Fruit fly (Drosophila melanogaster) whole organism, embryonic: ENCODE results near the gene CAHbeta.
A peak's percentile ranks its signal among the peaks of the same experiment; 100 is the strongest.

Experiments
- CG11247 ChIP-seq: fragments of 200-800 bp; sonication (Bioruptor generic); IDR thresholded peaks from 2 replicates; pipeline ENCODE4 v1.3.6; 2022; ENCODE audit warnings: missing biosample characterization, missing genetic modification characterization
- CG12299 ChIP-seq: fragments of 200-800 bp; sonication (Bioruptor generic); optimal IDR thresholded peaks from 2 replicates; lab custom pipeline; 2018; ENCODE audit warnings: missing biosample characterization, mild to moderate bottlenecking, missing genetic modification characterization
- CG13624 ChIP-seq: fragments of 200-800 bp; sonication (Bioruptor generic); optimal IDR thresholded peaks from 2 replicates; lab custom pipeline; 2016; ENCODE audit warnings: missing biosample characterization, missing genetic modification characterization
- CG14441 ChIP-seq: fragments of 200-800 bp; sonication (Bioruptor generic); IDR thresholded peaks from 2 replicates; pipeline ENCODE4 v1.3.6; 2022; ENCODE audit warnings: missing biosample characterization, missing genetic modification characterization
- CG15479 ChIP-seq: fragments of 200-800 bp; sonication (Bioruptor generic); optimal IDR thresholded peaks from 3 replicates; lab custom pipeline; 2019; ENCODE audit warnings: missing biosample characterization, mild to moderate bottlenecking, missing genetic modification characterization, moderate library complexity
- CG15514 ChIP-seq: fragments of 200-800 bp; sonication (Bioruptor generic); optimal IDR thresholded peaks from 3 replicates; lab custom pipeline; 2017; ENCODE audit warnings: missing biosample characterization, missing genetic modification characterization, mild to moderate bottlenecking, moderate library complexity, missing genetic modification reagents
- CG18262 ChIP-seq: fragments of 200-800 bp; optimal IDR thresholded peaks from 3 replicates; lab custom pipeline; 2019; ENCODE audit warnings: missing biosample characterization, mild to moderate bottlenecking, missing genetic modification characterization, moderate library complexity
- CG1832 ChIP-seq: fragments of 200-800 bp; sonication (Bioruptor generic); optimal IDR thresholded peaks from 2 replicates; lab custom pipeline; 2017; ENCODE audit warnings: missing biosample characterization, mild to moderate bottlenecking, missing genetic modification characterization, inconsistent platforms
- CG2678 ChIP-seq: fragments of 200-800 bp; sonication (Bioruptor generic); optimal IDR thresholded peaks from 3 replicates; lab custom pipeline; 2019; ENCODE audit warnings: missing biosample characterization, mild to moderate bottlenecking, missing genetic modification characterization, moderate library complexity
- CG31224 ChIP-seq: fragments of 200-800 bp; sonication (Bioruptor generic); IDR thresholded peaks from 2 replicates; pipeline ENCODE4 v1.3.6; 2022; ENCODE audit warnings: missing biosample characterization, missing genetic modification characterization
- CG3838 ChIP-seq: fragments of 200-800 bp; sonication (Bioruptor generic); optimal IDR thresholded peaks from 3 replicates; lab custom pipeline; 2016; ENCODE audit warnings: missing biosample characterization, missing genetic modification characterization
- CG3847 ChIP-seq: fragments of 200-800 bp; sonication (Bioruptor generic); IDR thresholded peaks from 2 replicates; pipeline ENCODE4 v1.3.6; 2022; ENCODE audit warnings: missing biosample characterization, missing genetic modification characterization
- CG4854 ChIP-seq: fragments of 200-800 bp; sonication (Bioruptor generic); optimal IDR thresholded peaks from 2 replicates; lab custom pipeline; 2016; ENCODE audit warnings: missing biosample characterization, missing genetic modification characterization, inconsistent platforms
- CG6689 ChIP-seq: fragments of 200-800 bp; sonication (Bioruptor generic); IDR thresholded peaks from 2 replicates; pipeline ENCODE4 v1.3.6; 2022; ENCODE audit warnings: missing biosample characterization, missing genetic modification characterization
- CG7987 ChIP-seq: fragments of 200-800 bp; sonication (Bioruptor generic); optimal IDR thresholded peaks from 2 replicates; lab custom pipeline; 2018; ENCODE audit warnings: missing biosample characterization, mild to moderate bottlenecking, missing genetic modification characterization, moderate library complexity
- Chrac-16 ChIP-seq: fragments of 200-800 bp; sonication (Bioruptor generic); optimal IDR thresholded peaks from 3 replicates; lab custom pipeline; 2016; ENCODE audit warnings: missing biosample characterization, missing genetic modification characterization
- Dp ChIP-seq: fragments of 200-800 bp; sonication (Bioruptor generic); optimal IDR thresholded peaks from 2 replicates; lab custom pipeline; 2018; ENCODE audit warnings: missing biosample characterization, mild to moderate bottlenecking, missing genetic modification characterization, moderate library complexity
- Drgx ChIP-seq: fragments of 200-800 bp; sonication (Bioruptor generic); IDR thresholded peaks from 2 replicates; pipeline ENCODE4 v1.3.6; 2022; ENCODE audit warnings: missing biosample characterization, missing genetic modification characterization
- ERR ChIP-seq: fragments of 200-800 bp; sonication (Bioruptor generic); optimal IDR thresholded peaks from 2 replicates; lab custom pipeline; 2016; ENCODE audit warnings: missing biosample characterization, missing genetic modification characterization
- H15 ChIP-seq: fragments of 200-800 bp; sonication (Bioruptor generic); IDR thresholded peaks from 3 replicates; pipeline ENCODE4 v1.3.6; 2022; ENCODE audit warnings: missing biosample characterization, missing genetic modification characterization
- Hand ChIP-seq: fragments of 200-800 bp; sonication (Bioruptor generic); optimal IDR thresholded peaks from 2 replicates; lab custom pipeline; 2017; ENCODE audit warnings: mild to moderate bottlenecking, missing biosample characterization, missing genetic modification reagents, missing genetic modification characterization
- Hey ChIP-seq: fragments of 200-800 bp; sonication (Bioruptor generic); optimal IDR thresholded peaks from 3 replicates; lab custom pipeline; 2018; ENCODE audit warnings: missing biosample characterization, mild to moderate bottlenecking, missing genetic modification characterization
- Hr39 ChIP-seq: fragments of >200 bp; optimal IDR thresholded peaks from 2 replicates; lab custom pipeline; 2017
- Kr ChIP-seq: fragments of 200-800 bp; sonication (Bioruptor generic); optimal IDR thresholded peaks from 2 replicates; lab custom pipeline; 2017; ENCODE audit warnings: missing biosample characterization, mild to moderate bottlenecking, missing genetic modification characterization
- Mad ChIP-seq: fragments of 200-800 bp; sonication (Bioruptor generic); optimal IDR thresholded peaks from 2 replicates; lab custom pipeline; 2016; ENCODE audit warnings: missing biosample characterization, missing genetic modification characterization
- Opbp ChIP-seq: fragments of 200-800 bp; sonication (Bioruptor generic); IDR thresholded peaks from 3 replicates; pipeline ENCODE4 v1.3.6; 2022; ENCODE audit warnings: missing biosample characterization, missing genetic modification characterization; ENCODE audit not compliant: partially characterized antibody
- amos ChIP-seq: fragments of 200-800 bp; sonication (Bioruptor generic); IDR thresholded peaks from 2 replicates; pipeline ENCODE4 v1.3.6; 2022; ENCODE audit warnings: missing biosample characterization, missing genetic modification characterization; ENCODE audit not compliant: partially characterized antibody
- bab2 ChIP-seq: fragments of 200-800 bp; sonication (Bioruptor generic); optimal IDR thresholded peaks from 2 replicates; lab custom pipeline; 2016; ENCODE audit warnings: missing biosample characterization, missing genetic modification characterization
- br ChIP-seq: fragments of >200 bp; optimal IDR thresholded peaks from 2 replicates; lab custom pipeline; 2017
- cad ChIP-seq: fragments of >200 bp; optimal IDR thresholded peaks from 2 replicates; lab custom pipeline; 2017; ENCODE audit warnings: missing biosample characterization, missing genetic modification characterization
- croc ChIP-seq: fragments of 200-800 bp; sonication (Bioruptor generic); conservative IDR thresholded peaks from 3 replicates; pipeline ENCODE4 v1.3.6; 2022; ENCODE audit warnings: missing biosample characterization, missing genetic modification characterization
- crol ChIP-seq: fragments of 200-800 bp; sonication (Bioruptor generic); IDR thresholded peaks from 2 replicates; pipeline ENCODE4 v1.3.6; 2022; ENCODE audit warnings: missing biosample characterization, missing genetic modification characterization
- gsb-n ChIP-seq: fragments of 200-800 bp; sonication (Bioruptor generic); optimal IDR thresholded peaks from 3 replicates; lab custom pipeline; 2018; ENCODE audit warnings: missing biosample characterization, mild to moderate bottlenecking, missing genetic modification characterization
- gt ChIP-seq: fragments of 200-800 bp; sonication (Bioruptor generic); IDR thresholded peaks from 2 replicates; pipeline ENCODE4 v1.3.6; 2022; ENCODE audit warnings: missing biosample characterization, missing genetic modification characterization
- ham ChIP-seq: fragments of 200-800 bp; sonication (Bioruptor generic); IDR thresholded peaks from 2 replicates; pipeline ENCODE4 v1.3.6; 2022; ENCODE audit warnings: missing biosample characterization, missing genetic modification characterization
- lola ChIP-seq, 3 experiments: fragments of >200 bp in 2 of 3; fragments of 200-800 bp in 1 of 3; sonication (Bioruptor generic) in 1 of 3; optimal IDR thresholded peaks; 2 replicates each; lab custom pipeline; 2017 to 2019; ENCODE audit warnings: missing biosample characterization in 3 of 3, missing genetic modification characterization in 3 of 3, mild to moderate bottlenecking in 1 of 3, moderate library complexity in 1 of 3
- mld ChIP-seq: fragments of 200-800 bp; sonication (Bioruptor generic); IDR thresholded peaks from 3 replicates; pipeline ENCODE4 v1.3.6; 2022; ENCODE audit warnings: missing biosample characterization, missing genetic modification characterization; ENCODE audit not compliant: partially characterized antibody
- nmo ChIP-seq: fragments of 200-800 bp; sonication (Bioruptor generic); optimal IDR thresholded peaks from 2 replicates; lab custom pipeline; 2018; ENCODE audit warnings: missing biosample characterization, mild to moderate bottlenecking, missing genetic modification characterization, moderate library complexity
- nom ChIP-seq: fragments of 200-800 bp; sonication (Bioruptor generic); optimal IDR thresholded peaks from 2 replicates; lab custom pipeline; 2017; ENCODE audit warnings: missing biosample characterization, missing genetic modification characterization, mild to moderate bottlenecking, moderate library complexity, missing genetic modification reagents
- p53 ChIP-seq: fragments of 200-800 bp; sonication (Bioruptor generic); optimal IDR thresholded peaks from 2 replicates; lab custom pipeline; 2016; ENCODE audit warnings: missing biosample characterization, missing genetic modification characterization
- phol ChIP-seq: fragments of 200-800 bp; sonication (Bioruptor generic); optimal IDR thresholded peaks from 3 replicates; lab custom pipeline; 2018; ENCODE audit warnings: missing biosample characterization, mild to moderate bottlenecking, missing genetic modification characterization, moderate library complexity
- pum ChIP-seq: fragments of 200-800 bp; sonication (Bioruptor generic); optimal IDR thresholded peaks from 2 replicates; lab custom pipeline; 2016; ENCODE audit warnings: missing biosample characterization, missing genetic modification characterization
- schlank ChIP-seq: fragments of 200-800 bp; sonication (Bioruptor generic); optimal IDR thresholded peaks from 2 replicates; lab custom pipeline; 2018; ENCODE audit warnings: missing biosample characterization, mild to moderate bottlenecking, missing genetic modification characterization
- sqz ChIP-seq: fragments of 200-800 bp; sonication (Bioruptor generic); optimal IDR thresholded peaks from 3 replicates; lab custom pipeline; 2018; ENCODE audit warnings: missing biosample characterization, mild to moderate bottlenecking, missing genetic modification characterization
- tll ChIP-seq, 2 experiments: fragments of 200-800 bp in 1 of 2; fragments of >200 bp in 1 of 2; sonication (Bioruptor generic) in 1 of 2; optimal IDR thresholded peaks; 2 replicates each; lab custom pipeline; 2017 to 2019; ENCODE audit warnings: missing biosample characterization in 2 of 2, missing genetic modification characterization in 2 of 2, mild to moderate bottlenecking in 1 of 2, moderate library complexity in 1 of 2
- ttk ChIP-seq: fragments of 200-800 bp; sonication (Bioruptor generic); IDR thresholded peaks from 2 replicates; pipeline ENCODE4 v2.1.2; 2022; ENCODE audit warnings: missing biosample characterization, missing genetic modification characterization
- vvl ChIP-seq: fragments of 200-800 bp; sonication (Bioruptor generic); IDR thresholded peaks from 2 replicates; pipeline ENCODE4 v1.3.6; 2022; ENCODE audit warnings: missing biosample characterization, missing genetic modification characterization
- zen ChIP-seq: fragments of 200-800 bp; sonication (Bioruptor generic); optimal IDR thresholded peaks from 3 replicates; lab custom pipeline; 2018; ENCODE audit warnings: missing biosample characterization, mild to moderate bottlenecking, missing genetic modification characterization, moderate library complexity

Gene CAHbeta

DNA sequence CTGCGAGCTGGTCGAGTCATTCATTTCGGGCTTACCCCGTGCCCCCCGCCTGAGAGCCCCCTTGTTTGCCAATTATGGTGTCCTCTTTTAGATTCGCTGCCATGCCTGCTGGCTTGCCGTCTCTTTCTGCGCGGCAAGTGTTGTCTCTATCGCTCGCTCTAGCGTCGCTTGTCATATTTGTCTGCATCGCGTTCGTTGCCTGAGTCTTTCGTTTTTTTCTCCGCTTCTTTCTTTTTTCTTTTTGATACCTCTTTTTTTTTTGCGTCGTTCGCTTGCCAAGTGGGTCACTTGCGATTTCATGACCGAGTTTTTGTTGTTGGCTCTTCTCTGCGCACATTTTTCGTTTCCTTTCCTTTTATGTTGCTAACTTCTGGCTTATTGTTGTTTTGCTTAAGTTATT lies 8.9 kb upstream of the CAHbeta start:
- peak; percentile 24 for TF ChIP-seq CG1832 (GFP tag; lab: Kevin White, UChicago)
- TF ChIP-seq CG11247 (GFP tag; lab: Robert Waterston, UW), result 0 out of 2 replicates have a peak, but pooled peaks have one; percentile 28
- TF ChIP-seq nom (GFP tag; lab: Kevin White, UChicago), result peak; percentile 45
- no peak for TF ChIP-seq Opbp
- 0 out of 3 replicates have a peak, but pooled peaks have one; percentile 48 for TF ChIP-seq H15 (GFP tag; lab: Robert Waterston, UW)
- TF ChIP-seq Drgx (GFP tag; lab: Robert Waterston, UW), result peak; percentile 38; the same call in 1 of the 2 replicates
- TF ChIP-seq CG14441 (GFP tag; lab: Robert Waterston, UW), result no peak
- TF ChIP-seq CG7987, result no peak
- TF ChIP-seq ttk (GFP tag; lab: Robert Waterston, UW), result 0 out of 2 replicates have a peak, but pooled peaks have one; percentile 6

DNA sequence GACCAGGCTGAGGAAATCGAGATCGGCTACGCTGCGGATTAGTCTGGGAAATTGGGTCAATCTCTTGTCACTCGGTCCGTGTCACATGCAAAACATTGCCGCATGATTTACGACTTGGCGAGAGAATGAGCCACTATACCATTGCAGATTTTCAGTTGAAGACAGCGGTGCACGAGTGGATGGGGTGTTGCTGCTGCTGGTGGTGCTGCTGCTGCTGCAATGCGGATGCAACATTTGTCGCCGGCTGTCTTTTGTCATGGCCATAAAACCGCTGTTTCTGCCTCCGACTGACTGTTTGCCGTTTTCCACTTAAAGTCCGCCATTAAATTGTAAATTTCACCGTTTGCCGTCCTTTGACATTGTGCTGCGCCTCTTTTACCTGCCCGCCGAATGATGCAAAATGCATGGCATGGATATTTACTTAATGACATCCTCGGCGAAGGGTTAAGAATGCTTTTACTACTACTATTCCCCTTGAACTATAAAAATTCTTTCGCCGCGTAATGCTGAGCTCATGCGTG lies 4.5 kb upstream of the CAHbeta start:
- peak; percentile 98 for TF ChIP-seq cad
- TF ChIP-seq CG15479 (GFP tag; lab: Kevin White, UChicago), result peak; percentile 32
- TF ChIP-seq Dp, result no peak
- TF ChIP-seq tll (GFP tag; optimal IDR thresholded peaks at IDR 0.05; lab: Kevin White, UChicago), result peak in 1 of 2 experiments; percentile 96
- TF ChIP-seq amos (GFP tag; lab: Robert Waterston, UW), result no peak
- TF ChIP-seq Kr (GFP tag; lab: Kevin White, UChicago), result peak; percentile 33
- TF ChIP-seq Hr39, result peak; percentile 14
- TF ChIP-seq zen (tag; lab: Kevin White, UChicago), result peak; percentile 82

DNA sequence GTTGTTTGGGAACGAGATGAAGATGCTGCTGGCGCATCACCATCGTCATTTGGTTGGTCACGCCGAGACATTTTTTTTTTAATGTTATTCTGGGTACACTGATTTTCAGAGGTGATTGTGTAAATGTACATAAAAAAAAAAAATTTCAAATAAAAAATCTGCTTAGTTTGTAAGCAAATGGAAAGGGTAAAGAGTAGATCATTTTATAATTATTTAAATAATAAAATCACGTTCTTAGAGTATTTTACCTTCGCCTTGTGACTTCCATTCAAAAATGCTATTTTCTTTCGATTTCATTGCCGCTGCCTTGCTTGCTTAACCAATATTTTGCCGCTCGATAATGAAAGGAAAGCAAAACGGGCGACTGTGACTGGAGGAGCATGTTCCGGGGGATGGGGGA lies 1.9 kb upstream of the CAHbeta start:
- TF ChIP-seq Hey (tag; lab: Kevin White, UChicago), result no peak
- TF ChIP-seq CG31224 (GFP tag; lab: Robert Waterston, UW), result no peak
- peak; percentile 53 for TF ChIP-seq gsb-n
- no peak for TF ChIP-seq sqz (GFP tag; lab: Kevin White, UChicago)
- peak; percentile 40; the same call in 1 of the 2 replicates for TF ChIP-seq vvl (GFP tag; lab: Robert Waterston, UW)
- TF ChIP-seq CG18262, result peak; percentile 23
- no peak for TF ChIP-seq gt (GFP tag; lab: Robert Waterston, UW)
- TF ChIP-seq CG12299, result no peak
- no peak for TF ChIP-seq Dp
- no peak for TF ChIP-seq bab2 (GFP tag; lab: Kevin White, UChicago)
- TF ChIP-seq crol, result no peak
- TF ChIP-seq phol (tag; lab: Kevin White, UChicago), result peak; percentile 57
- TF ChIP-seq ERR (GFP tag; lab: Kevin White, UChicago), result no peak
- TF ChIP-seq br (lab: Kevin White, UChicago), result no peak
- peak; percentile 45 for TF ChIP-seq nmo
- no peak for TF ChIP-seq ham (GFP tag; lab: Robert Waterston, UW)
- TF ChIP-seq Hand (GFP tag; lab: Kevin White, UChicago), result no peak
- TF ChIP-seq schlank (tag; lab: Kevin White, UChicago), result no peak
- no peak for TF ChIP-seq p53 (GFP tag; lab: Kevin White, UChicago)
- no peak for TF ChIP-seq Mad (GFP tag; lab: Kevin White, UChicago)
- TF ChIP-seq CG6689 (GFP tag; lab: Robert Waterston, UW), result peak; percentile 25; the same call in 1 of the 2 replicates
- no peak for TF ChIP-seq pum
- TF ChIP-seq CG13624, result no peak
- no peak for TF ChIP-seq mld (GFP tag; lab: Robert Waterston, UW)
- peak; percentile 64 for TF ChIP-seq CG2678 (tag; lab: Kevin White, UChicago)
- TF ChIP-seq CG4854, result no peak
- peak; percentile 19; the same call in 1 of the 3 replicates for TF ChIP-seq croc (GFP tag; lab: Robert Waterston, UW)
- TF ChIP-seq CG3847 (GFP tag; lab: Robert Waterston, UW), result no peak
- no peak for TF ChIP-seq CG15514 (GFP tag; lab: Kevin White, UChicago)
- TF ChIP-seq lola (GFP tag; optimal IDR thresholded peaks at IDR 0.05; lab: Kevin White, UChicago), result peak in 1 of 3 experiments; percentile 12
- no peak for TF ChIP-seq Chrac-16 (GFP tag; lab: Kevin White, UChicago)
- no peak for TF ChIP-seq CG1832 (GFP tag; lab: Kevin White, UChicago)
- no peak for TF ChIP-seq CG3838 (GFP tag; lab: Kevin White, UChicago)
